Worm (Caenorhabditis elegans) whole organism, young adult: Measurements from ENCODE around the gene C05E7.3.

Experiments
- ZK185.1 ChIP-seq: sonication (generic microtip); optimal IDR thresholded peaks from 2 replicates; lab custom pipeline; 2016; ENCODE audit warnings: mild to moderate bottlenecking, missing genetic modification characterization, missing compliant biosample characterization; ENCODE audit not compliant: poor library complexity, severe bottlenecking
- ceh-100 ChIP-seq: fragments of 200-800 bp; sonication (Bioruptor generic); IDR thresholded peaks from 2 replicates; pipeline ENCODE4 v1.3.6; 2022; ENCODE audit warnings: missing genetic modification reagents, missing genetic modification characterization, missing compliant biosample characterization
- dpl-1 ChIP-seq: fragments of 150-350 bp; optimal IDR thresholded peaks from 2 replicates; lab custom pipeline; 2014; ENCODE audit warnings: missing biosample characterization, missing genetic modification reagents, missing genetic modification characterization
- mcd-1 ChIP-seq: fragments of 200-800 bp; sonication (Bioruptor generic); IDR thresholded peaks from 2 replicates; pipeline ENCODE4 v1.3.6; 2022; ENCODE audit warnings: missing genetic modification reagents, missing genetic modification characterization, missing compliant biosample characterization

ce11 chrX:12916418-12916817 is 30.0 kb downstream of the C05E7.3 start:
- TF ChIP-seq ZK185.1 (tag; lab: Kevin White, UChicago) (no peak), dpl-1 (no peak), ceh-100 (GFP tag; lab: Robert Waterston, UW) (no peak), mcd-1 (GFP tag; lab: Robert Waterston, UW) (no peak)
